Fruit fly (Drosophila melanogaster): Measurements from ENCODE around the gene RanBP3.

RanBP3 gene

DNA sequence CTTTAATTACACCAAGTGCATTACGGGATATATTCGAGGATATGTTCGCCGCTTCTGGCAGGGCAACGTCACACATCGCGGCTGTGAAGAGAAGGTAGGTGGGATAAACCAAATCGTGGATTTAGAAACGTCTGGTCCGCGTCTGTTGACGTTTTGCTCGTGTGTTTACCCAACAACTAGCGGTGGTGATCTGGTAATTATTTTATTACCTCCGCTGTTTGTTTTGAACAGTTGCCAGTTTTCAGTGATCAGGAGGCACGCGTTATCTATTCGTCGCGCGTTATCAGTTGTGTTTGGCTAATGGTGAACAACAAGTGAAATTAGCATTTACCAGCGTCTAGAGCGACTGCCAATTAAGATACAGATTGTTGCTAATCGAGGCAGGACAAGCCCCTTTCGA, 23.6 kb downstream of the RanBP3 start (continued):
- TF ChIP-seq cg (GFP tag; optimal IDR thresholded peaks at IDR 0.05) (no peak), CG1602 (GFP tag; optimal IDR thresholded peaks at IDR 0.05) (no peak), CG4730 (GFP tag; IDR thresholded peaks at IDR 0.05) (no peak), Adf1 (GFP tag; IDR thresholded peaks at IDR 0.05) (no peak), cad (GFP tag; optimal IDR thresholded peaks at IDR 0.05) (no peak), Lpt (GFP tag; optimal IDR thresholded peaks at IDR 0.05) (no peak), fu2 (GFP tag; optimal IDR thresholded peaks at IDR 0.05) (no peak), pzg (GFP tag; optimal IDR thresholded peaks at IDR 0.05) (no peak), CG2678 (tag; optimal IDR thresholded peaks at IDR 0.05) (peak; percentile 67), Optix (GFP tag; IDR thresholded peaks at IDR 0.05) (no peak), Fer3 (tag; optimal IDR thresholded peaks at IDR 0.05) (peak; percentile 47), Ssrp (tag; optimal IDR thresholded peaks at IDR 0.05) (no peak), stwl (tag; optimal IDR thresholded peaks at IDR 0.05) (no peak), Sox102F (GFP tag; optimal IDR thresholded peaks at IDR 0.05) (no peak), CG3995 (GFP tag; optimal IDR thresholded peaks at IDR 0.05) (peak; percentile 16), chm (GFP tag; IDR thresholded peaks at IDR 0.05) (no peak), H15 (GFP tag; IDR thresholded peaks at IDR 0.05) (no peak), Fer1 (GFP tag; optimal IDR thresholded peaks at IDR 0.05) (peak; percentile 82), CG7987 (GFP tag; optimal IDR thresholded peaks at IDR 0.05) (peak; percentile 65), NK7.1 (GFP tag; optimal IDR thresholded peaks at IDR 0.05) (no peak), en (GFP tag; optimal IDR thresholded peaks at IDR 0.05) (no peak), CG18262 (tag; optimal IDR thresholded peaks at IDR 0.05) (no peak), CG10565 (GFP tag; optimal IDR thresholded peaks at IDR 0.05) (no peak), CG10209 (GFP tag; optimal IDR thresholded peaks at IDR 0.05) (peak; percentile 40), jing (GFP tag; optimal IDR thresholded peaks at IDR 0.05) (no peak), CG12659 (GFP tag; optimal IDR thresholded peaks at IDR 0.05) (peak; percentile 29), CG34422 (GFP tag; IDR thresholded peaks at IDR 0.05) (no peak), BEAF-32 (GFP tag; optimal IDR thresholded peaks at IDR 0.05) (no peak), Trl (optimal IDR thresholded peaks at IDR 0.05) (no peak), Trl (GFP tag; optimal IDR thresholded peaks at IDR 0.05) (no peak), CG4707 (GFP tag; optimal IDR thresholded peaks at IDR 0.05) (no peak), nerfin-1 (tag; optimal IDR thresholded peaks at IDR 0.05) (no peak), CG2120 (GFP tag; optimal IDR thresholded peaks at IDR 0.05) (peak; percentile 46), CG3281 (GFP tag; optimal IDR thresholded peaks at IDR 0.05) (peak; percentile 72), CG11695 (GFP tag; IDR thresholded peaks at IDR 0.05) (0 out of 3 replicates have a peak, but pooled peaks have one; percentile 8), ind (GFP tag; optimal IDR thresholded peaks at IDR 0.05) (no peak), CG31224 (GFP tag; IDR thresholded peaks at IDR 0.05) (no peak), schlank (tag; optimal IDR thresholded peaks at IDR 0.05) (peak; percentile 75), dmrt11E (tag; optimal IDR thresholded peaks at IDR 0.05) (peak; percentile 5), CG11456 (GFP tag; IDR thresholded peaks at IDR 0.05) (no peak; the same call in 2 of the 3 replicates), CG7839 (tag; optimal IDR thresholded peaks at IDR 0.05) (no peak), tio (GFP tag; optimal IDR thresholded peaks at IDR 0.05) (no peak), Mes4 (GFP tag; optimal IDR thresholded peaks at IDR 0.05) (no peak), CG17385 (GFP tag; optimal IDR thresholded peaks at IDR 0.05) (peak; percentile 45), phol (tag; optimal IDR thresholded peaks at IDR 0.05) (no peak), scrt (GFP tag; optimal IDR thresholded peaks at IDR 0.05) (peak; percentile 46), lola (GFP tag; optimal IDR thresholded peaks at IDR 0.05) (no peak), CG2202 (tag; optimal IDR thresholded peaks at IDR 0.05) (no peak), CG1647 (GFP tag; optimal IDR thresholded peaks at IDR 0.05) (no peak), gfzf (GFP tag; optimal IDR thresholded peaks at IDR 0.05) (no peak), Side (GFP tag; optimal IDR thresholded peaks at IDR 0.05) (no peak), Atf-2 (GFP tag; optimal IDR thresholded peaks at IDR 0.05) (no peak)
